Fruit fly (Drosophila melanogaster): ENCODE data around the gene CG8188.
A peak's percentile ranks its signal among the peaks of the same experiment; 100 is the strongest.

The CG8188 gene

dm6 chrX:17713740-17714135 is 10.9 kb upstream of the CG8188 start (continued):
- TF ChIP-seq CG9932 (GFP tag; IDR thresholded peaks at IDR 0.05) (peak; percentile 77), Med (GFP tag) (peak; percentile 97), CG15601 (tag; optimal IDR thresholded peaks at IDR 0.05) (peak; percentile 7), Dek (tag; optimal IDR thresholded peaks at IDR 0.05) (peak; percentile 15), PHDP (tag; optimal IDR thresholded peaks at IDR 0.05) (peak; percentile 57), gro (GFP tag; optimal IDR thresholded peaks at IDR 0.05) (peak; percentile 71), abd-A (tag; optimal IDR thresholded peaks at IDR 0.05) (no peak), Optix (GFP tag; IDR thresholded peaks at IDR 0.05) (peak; percentile 81), CoRest (tag; optimal IDR thresholded peaks at IDR 0.05) (peak; percentile 52), CG15011 (GFP tag; optimal IDR thresholded peaks at IDR 0.05) (peak; percentile 6), so (GFP tag; IDR thresholded peaks at IDR 0.05) (peak; percentile 60), fd102C (GFP tag; optimal IDR thresholded peaks at IDR 0.05) (no peak), br (optimal IDR thresholded peaks at IDR 0.05) (no peak), CG32532 (GFP tag; IDR thresholded peaks at IDR 0.05) (peak; percentile 75), CG2116 (GFP tag; optimal IDR thresholded peaks at IDR 0.05) (no peak), CG18619 (GFP tag; optimal IDR thresholded peaks at IDR 0.05) (peak; percentile 29), chn (GFP tag; optimal IDR thresholded peaks at IDR 0.05) (peak; percentile 59), CG7928 (GFP tag; optimal IDR thresholded peaks at IDR 0.05) (no peak), HLH54F (GFP tag; optimal IDR thresholded peaks at IDR 0.05) (peak; percentile 79), B-H2 (GFP tag; optimal IDR thresholded peaks at IDR 0.05) (no peak), vvl (GFP tag; IDR thresholded peaks at IDR 0.05) (peak; percentile 92), MESR4 (GFP tag; optimal IDR thresholded peaks at IDR 0.05) (no peak), CG11723 (GFP tag; optimal IDR thresholded peaks at IDR 0.05) (peak; percentile 48), fd96Cb (tag; optimal IDR thresholded peaks at IDR 0.05) (peak; percentile 70), gce (GFP tag; IDR thresholded peaks at IDR 0.05) (peak; percentile 88), rib (GFP tag; IDR thresholded peaks at IDR 0.05) (peak; percentile 73), ato (GFP tag; IDR thresholded peaks at IDR 0.05; ENCODE audit: partially characterized antibody) (no peak), Gug (GFP tag; IDR thresholded peaks at IDR 0.05) (peak; percentile 84), CG16779 (GFP tag; IDR thresholded peaks at IDR 0.05) (peak; percentile 70; the same call in 1 of the 2 replicates), Nf-YC (tag; optimal IDR thresholded peaks at IDR 0.05) (no peak), peb (GFP tag; IDR thresholded peaks at IDR 0.05) (peak; percentile 74), CG14860 (GFP tag; IDR thresholded peaks at IDR 0.05; ENCODE audit: partially characterized antibody) (no peak), CG1024 (GFP tag; IDR thresholded peaks at IDR 0.05) (peak; percentile 73), CG13123 (GFP tag; optimal IDR thresholded peaks at IDR 0.05) (no peak), Hand (GFP tag; optimal IDR thresholded peaks at IDR 0.05) (no peak), CG4707 (GFP tag; optimal IDR thresholded peaks at IDR 0.05) (peak; percentile 35), maf-S (GFP tag; optimal IDR thresholded peaks at IDR 0.05) (peak; percentile 62), CG12942 (GFP tag; optimal IDR thresholded peaks at IDR 0.05) (peak; percentile 46), CG11247 (GFP tag; IDR thresholded peaks at IDR 0.05) (peak; percentile 76), H15 (GFP tag; IDR thresholded peaks at IDR 0.05) (peak; percentile 82), sima (GFP tag; optimal IDR thresholded peaks at IDR 0.05) (peak; percentile 31), CG2678 (tag; optimal IDR thresholded peaks at IDR 0.05) (peak; percentile 71), CG17361 (GFP tag; IDR thresholded peaks at IDR 0.05) (peak; percentile 65; the same call in 2 of the 3 replicates), CG18476 (GFP tag; optimal IDR thresholded peaks at IDR 0.05) (no peak), CG11398 (GFP tag; optimal IDR thresholded peaks at IDR 0.05) (peak; percentile 54), CG8359 (GFP tag; optimal IDR thresholded peaks at IDR 0.05; ENCODE audit: borderline replicate concordance) (no peak), CG33557 (GFP tag; optimal IDR thresholded peaks at IDR 0.05) (no peak), CG8478 (optimal IDR thresholded peaks at IDR 0.05) (no peak), CG12659 (GFP tag; optimal IDR thresholded peaks at IDR 0.05) (peak; percentile 31), sisA (GFP tag; IDR thresholded peaks at IDR 0.05) (peak; percentile 89), nerfin-2 (GFP tag; IDR thresholded peaks at IDR 0.05; ENCODE audit: partially characterized antibody) (no peak), CG17385 (GFP tag; optimal IDR thresholded peaks at IDR 0.05) (peak; percentile 62)
